Worm (Caenorhabditis elegans): ENCODE data around the gene idpb-5.

DNA sequence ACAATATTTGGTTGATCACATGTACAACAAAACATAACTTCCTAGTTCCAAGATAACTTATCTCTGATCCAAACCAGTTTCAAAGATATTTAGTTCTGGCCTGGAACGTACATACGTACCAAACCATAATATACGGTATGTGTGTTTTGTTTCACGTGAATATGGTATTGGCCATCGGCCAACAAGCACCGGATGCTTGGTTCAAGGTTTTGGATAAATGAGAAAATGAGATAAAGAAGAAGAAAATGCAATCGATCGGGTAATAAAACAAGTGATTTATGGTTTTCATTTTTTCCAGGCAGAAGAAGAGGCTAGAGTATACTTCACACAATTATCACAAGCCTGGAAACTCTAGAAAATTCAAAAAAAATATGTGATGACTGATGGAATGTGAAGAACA lies 44.0 kb upstream of the idpb-5 start:
- TF ChIP-seq T22C8.4 (GFP tag; IDR thresholded peaks at IDR 0.05) (no peak), tab-1 (GFP tag; IDR thresholded peaks at IDR 0.05) (no peak), flt-1 (GFP tag; IDR thresholded peaks at IDR 0.05) (no peak), ztf-23 (GFP tag; IDR thresholded peaks at IDR 0.05) (no peak), med-1 (GFP tag; optimal IDR thresholded peaks at IDR 0.05; ENCODE audit: insufficient read depth) (no peak)

Measured in whole organism, midembryonic.